Worm (Caenorhabditis elegans) whole organism, young adult: Measurements from ENCODE around the gene spp-6.

Experiments
- attf-5 ChIP-seq: fragments of 200-800 bp; sonication (Bioruptor generic); optimal IDR thresholded peaks from 2 replicates; lab custom pipeline; 2018; ENCODE audit warnings: mild to moderate bottlenecking, missing genetic modification characterization, missing compliant biosample characterization
- hlh-26 ChIP-seq: fragments of 200-800 bp; sonication (Bioruptor generic); conservative IDR thresholded peaks from 2 replicates; pipeline ENCODE4 v1.3.6; 2022; ENCODE audit warnings: missing genetic modification reagents, missing genetic modification characterization, missing compliant biosample characterization
- lsy-27 ChIP-seq: sonication (generic microtip); optimal IDR thresholded peaks from 2 replicates; lab custom pipeline; 2017; ENCODE audit warnings: missing genetic modification characterization, mild to moderate bottlenecking, missing compliant biosample characterization, antibody characterized with exemption, missing genotype, borderline replicate concordance; ENCODE audit not compliant: insufficient read depth
- nhr-120 ChIP-seq: fragments of 200-800 bp; sonication (Bioruptor generic); IDR thresholded peaks from 2 replicates; pipeline ENCODE4 v1.3.6; 2022; ENCODE audit warnings: missing genetic modification characterization, missing compliant biosample characterization
- snpc-4 ChIP-seq, 5 experiments: fragments of 150-350 bp in 1 of 5; sonication (generic microtip) in 4 of 5; optimal IDR thresholded peaks; 2 replicates each; lab custom pipeline; 2014 to 2018; ENCODE audit warnings: missing genetic modification characterization in 5 of 5, missing biosample characterization in 3 of 5, antibody characterized with exemption in 2 of 5, mild to moderate bottlenecking in 2 of 5, missing compliant biosample characterization in 2 of 5, missing genotype in 2 of 5, moderate library complexity in 2 of 5, missing genetic modification reagents in 1 of 5

DNA sequence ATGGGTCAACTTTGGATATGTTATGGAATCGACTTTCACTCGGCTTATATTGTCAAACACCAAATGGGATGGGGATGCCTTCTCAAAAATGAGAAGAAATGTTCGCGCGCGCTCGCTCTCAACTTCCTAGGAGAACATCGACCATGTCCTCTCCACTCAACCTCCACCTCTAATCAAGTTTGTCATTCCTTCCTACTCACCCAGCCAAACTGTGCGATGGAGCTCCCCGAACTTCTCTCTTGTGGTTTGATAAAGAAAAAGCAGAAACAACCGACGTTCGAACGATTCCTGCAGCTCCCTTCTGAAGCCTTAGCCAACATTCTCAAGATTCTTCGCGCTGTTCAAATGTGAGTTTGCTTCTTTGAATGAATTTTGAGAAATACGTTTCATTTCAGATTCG, 3.9 kb upstream of the spp-6 start:
- TF ChIP-seq lsy-27, result no peak
- no peak for TF ChIP-seq attf-5 (GFP tag; lab: Kevin White, UChicago)
- TF ChIP-seq hlh-26 (GFP tag; lab: Robert Waterston, UW), result no peak
- no peak for TF ChIP-seq snpc-4 (GFP tag; optimal IDR thresholded peaks at IDR 0.05; lab: Kevin White, UChicago)
- no peak for TF ChIP-seq snpc-4 (tag; optimal IDR thresholded peaks at IDR 0.05; lab: Kevin White, UChicago)
- no peak for TF ChIP-seq nhr-120 (GFP tag; lab: Robert Waterston, UW)
